Worm (Caenorhabditis elegans) whole organism, L2 larva: ENCODE data around the gene fbxa-214.

Experiments
- C34F6.9 ChIP-seq: fragments of 150-350 bp; optimal IDR thresholded peaks from 2 replicates; lab custom pipeline; 2014; ENCODE audit warnings: missing biosample characterization, missing genetic modification characterization
- F13H6.1 ChIP-seq: sonication (generic microtip); optimal IDR thresholded peaks from 2 replicates; lab custom pipeline; 2016; ENCODE audit warnings: missing genetic modification characterization, missing compliant biosample characterization
- R02D3.7 ChIP-seq: fragments of 150-350 bp; optimal IDR thresholded peaks from 2 replicates; lab custom pipeline; 2014; ENCODE audit warnings: missing biosample characterization, missing genetic modification characterization
- alr-1 ChIP-seq: fragments of 150-350 bp; optimal IDR thresholded peaks from 2 replicates; lab custom pipeline; 2014; ENCODE audit warnings: missing biosample characterization, missing genetic modification characterization
- ama-1 ChIP-seq: fragments of 150-350 bp; optimal IDR thresholded peaks from 2 replicates; lab custom pipeline; 2018; ENCODE audit warnings: inconsistent platforms
- ceh-16 ChIP-seq: fragments of 150-350 bp; optimal IDR thresholded peaks from 2 replicates; lab custom pipeline; 2014; ENCODE audit warnings: missing biosample characterization, missing genetic modification characterization
- ceh-82 ChIP-seq: fragments of 150-350 bp; optimal IDR thresholded peaks from 2 replicates; lab custom pipeline; 2014; ENCODE audit warnings: missing biosample characterization, missing genetic modification characterization
- crh-2 ChIP-seq: sonication (generic microtip); optimal IDR thresholded peaks from 2 replicates; lab custom pipeline; 2017; ENCODE audit warnings: missing biosample characterization, missing genetic modification characterization
- dmd-4 ChIP-seq: sonication (generic microtip); optimal IDR thresholded peaks from 2 replicates; lab custom pipeline; 2017; ENCODE audit warnings: missing biosample characterization, missing genetic modification characterization
- egl-27 ChIP-seq: sonication (generic microtip); optimal IDR thresholded peaks from 3 replicates; lab custom pipeline; 2017; ENCODE audit warnings: missing biosample characterization, missing genetic modification reagents, missing genetic modification characterization
- elt-1 ChIP-seq: fragments of 150-350 bp; optimal IDR thresholded peaks from 2 replicates; lab custom pipeline; 2014; ENCODE audit warnings: missing biosample characterization, missing genetic modification characterization
- elt-3 ChIP-seq: sonication (generic microtip); optimal IDR thresholded peaks from 2 replicates; lab custom pipeline; 2017; ENCODE audit warnings: missing biosample characterization, missing genetic modification characterization
- lin-11 ChIP-seq: fragments of 150-350 bp; sonication (generic microtip); optimal IDR thresholded peaks from 2 replicates; lab custom pipeline; 2014; ENCODE audit warnings: missing biosample characterization, missing genetic modification characterization, inconsistent platforms, mixed read lengths
- lin-13 ChIP-seq: fragments of 150-350 bp; optimal IDR thresholded peaks from 2 replicates; lab custom pipeline; 2014; ENCODE audit warnings: missing biosample characterization, missing genetic modification reagents, missing genetic modification characterization
- lsy-2 ChIP-seq, 2 experiments: fragments of 150-350 bp in 1 of 2; sonication (generic microtip) in 1 of 2; optimal IDR thresholded peaks; 2 replicates each; lab custom pipeline; 2014 to 2017; ENCODE audit warnings: missing biosample characterization in 2 of 2, missing genetic modification characterization in 2 of 2
- mab-5 ChIP-seq: fragments of 150-350 bp; optimal IDR thresholded peaks from 2 replicates; lab custom pipeline; 2014; ENCODE audit warnings: missing biosample characterization, missing genetic modification characterization
- mbf-1 ChIP-seq: sonication (generic microtip); optimal IDR thresholded peaks from 2 replicates; lab custom pipeline; 2017; ENCODE audit warnings: missing biosample characterization, missing genetic modification characterization
- mdl-1 ChIP-seq, 2 experiments: fragments of 150-350 bp in 1 of 2; sonication (generic microtip) in 1 of 2; optimal IDR thresholded peaks; 2 replicates each; lab custom pipeline; 2017; ENCODE audit warnings: missing biosample characterization in 2 of 2, missing genetic modification characterization in 2 of 2
- nhr-10 ChIP-seq: sonication (generic microtip); optimal IDR thresholded peaks from 2 replicates; lab custom pipeline; 2017; ENCODE audit warnings: missing biosample characterization, missing genetic modification characterization
- nhr-11 ChIP-seq: fragments of 150-350 bp; optimal IDR thresholded peaks from 2 replicates; lab custom pipeline; 2014; ENCODE audit warnings: missing biosample characterization, missing genetic modification characterization
- nhr-129 ChIP-seq: fragments of 150-350 bp; optimal IDR thresholded peaks from 2 replicates; lab custom pipeline; 2014; ENCODE audit warnings: missing biosample characterization, missing genetic modification characterization
- nhr-21 ChIP-seq: fragments of 150-350 bp; optimal IDR thresholded peaks from 2 replicates; lab custom pipeline; 2014; ENCODE audit warnings: missing biosample characterization, missing genetic modification characterization
- nhr-23 ChIP-seq: fragments of 150-350 bp; optimal IDR thresholded peaks from 2 replicates; lab custom pipeline; 2014; ENCODE audit warnings: missing biosample characterization, missing genetic modification reagents, missing genetic modification characterization
- nhr-25 ChIP-seq: fragments of 150-350 bp; sonication (generic microtip); optimal IDR thresholded peaks from 3 replicates; lab custom pipeline; 2014; ENCODE audit warnings: missing biosample characterization, missing genetic modification characterization
- nhr-6 ChIP-seq: fragments of 150-350 bp; optimal IDR thresholded peaks from 2 replicates; lab custom pipeline; 2014; ENCODE audit warnings: missing biosample characterization, missing genetic modification characterization
- peb-1 ChIP-seq: fragments of 150-350 bp; optimal IDR thresholded peaks from 2 replicates; lab custom pipeline; 2014; ENCODE audit warnings: missing biosample characterization, missing genetic modification characterization
- sem-4 ChIP-seq: fragments of 150-350 bp; optimal IDR thresholded peaks from 2 replicates; lab custom pipeline; 2014; ENCODE audit warnings: missing biosample characterization, missing genetic modification reagents, missing genetic modification characterization
- skn-1 ChIP-seq: sonication (generic microtip); optimal IDR thresholded peaks from 2 replicates; lab custom pipeline; 2017; ENCODE audit warnings: missing biosample characterization, missing genetic modification characterization
- sma-9 ChIP-seq, 2 experiments: fragments of 150-350 bp in 1 of 2; sonication (generic microtip) in 1 of 2; optimal IDR thresholded peaks; 2 replicates each; lab custom pipeline; 2014 to 2016; ENCODE audit warnings: missing genetic modification characterization in 2 of 2, mild to moderate bottlenecking in 1 of 2, missing biosample characterization in 1 of 2, missing compliant biosample characterization in 1 of 2, missing genetic modification reagents in 1 of 2, moderate library complexity in 1 of 2
- snpc-4 ChIP-seq: fragments of 150-350 bp; optimal IDR thresholded peaks from 2 replicates; lab custom pipeline; 2014; ENCODE audit warnings: missing biosample characterization, missing genetic modification characterization
- unc-55 ChIP-seq: fragments of 150-350 bp; sonication (generic microtip); optimal IDR thresholded peaks from 3 replicates; lab custom pipeline; 2014; ENCODE audit warnings: missing biosample characterization, missing genetic modification reagents, missing genetic modification characterization
- zag-1 ChIP-seq: fragments of 150-350 bp; optimal IDR thresholded peaks from 2 replicates; lab custom pipeline; 2014; ENCODE audit warnings: missing biosample characterization, missing genetic modification characterization
- ztf-1 ChIP-seq: fragments of 200-800 bp; sonication (Bioruptor generic); conservative IDR thresholded peaks from 2 replicates; pipeline ENCODE4 v1.3.6; 2022; ENCODE audit warnings: missing genetic modification characterization, missing compliant biosample characterization
- ztf-4 ChIP-seq: fragments of 150-350 bp; optimal IDR thresholded peaks from 2 replicates; lab custom pipeline; 2014; ENCODE audit warnings: missing biosample characterization, missing genetic modification characterization

The fbxa-214 gene

ce11 chrV:6034714-6035113 lies 35.2 kb downstream of the fbxa-214 start, which contains the start of gene dhs-17:
dhs-17 (minus strand) TSS chrV:6034814.
- no peak for TF ChIP-seq dmd-4 (tag; lab: Kevin White, UChicago)
- TF ChIP-seq unc-55 (GFP tag; lab: Kevin White, UChicago), result no peak
- no peak for TF ChIP-seq alr-1 (tag; lab: Kevin White, UChicago)
- no peak for TF ChIP-seq ceh-82 (tag; lab: Kevin White, UChicago)
- no peak for TF ChIP-seq ceh-16 (tag; lab: Kevin White, UChicago)
- no peak for TF ChIP-seq nhr-23
- TF ChIP-seq F13H6.1 (tag; lab: Kevin White, UChicago), result no peak
- TF ChIP-seq sem-4 (tag; lab: Kevin White, UChicago), result no peak
- no peak for TF ChIP-seq mdl-1 (tag; optimal IDR thresholded peaks at IDR 0.05; lab: Kevin White, UChicago)
- no peak for TF ChIP-seq ztf-1 (GFP tag; lab: Robert Waterston, UW)
- TF ChIP-seq skn-1 (tag; lab: Kevin White, UChicago), result no peak
- no peak for TF ChIP-seq nhr-10
- TF ChIP-seq lin-11 (tag; lab: Kevin White, UChicago), result no peak
- TF ChIP-seq elt-3 (tag; lab: Kevin White, UChicago), result no peak

- TF ChIP-seq lsy-2 (tag; optimal IDR thresholded peaks at IDR 0.05; lab: Kevin White, UChicago), result peak in 1 of 2 experiments; percentile 51
- peak; percentile 23 for TF ChIP-seq crh-2 (tag; lab: Kevin White, UChicago)
- TF ChIP-seq C34F6.9 (tag; lab: Kevin White, UChicago), result peak; percentile 65
- no peak for TF ChIP-seq nhr-23
- TF ChIP-seq F13H6.1 (tag; lab: Kevin White, UChicago), result peak; percentile 37
- peak; percentile 58 for TF ChIP-seq zag-1 (tag; lab: Kevin White, UChicago)
- TF ChIP-seq sma-9 (GFP tag; optimal IDR thresholded peaks at IDR 0.05; lab: Kevin White, UChicago), result peak; percentile 1
- no peak for TF ChIP-seq sma-9 (tag; optimal IDR thresholded peaks at IDR 0.05; lab: Kevin White, UChicago)
- TF ChIP-seq mab-5 (tag; lab: Kevin White, UChicago), result peak; percentile 53
- peak; percentile 56 for TF ChIP-seq nhr-129 (tag; lab: Kevin White, UChicago)
- no peak for TF ChIP-seq R02D3.7 (tag; lab: Kevin White, UChicago)
These were observed 36.4 kb downstream of the fbxa-214 start for ce11 chrV:6033512-6033911.

- TF ChIP-seq sma-9 (GFP tag; optimal IDR thresholded peaks at IDR 0.05; lab: Kevin White, UChicago) (peak; percentile 67), sma-9 (tag; optimal IDR thresholded peaks at IDR 0.05; lab: Kevin White, UChicago) (no peak), mbf-1 (tag; lab: Kevin White, UChicago) (no peak)
These were observed 38.3 kb downstream of the fbxa-214 start for ce11 chrV:6031585-6031984.

ce11 chrV:6030559-6030975 lies 39.3 kb downstream of the fbxa-214 start:
- peak in 1 of 2 experiments; percentile 64 for TF ChIP-seq mdl-1 (tag; optimal IDR thresholded peaks at IDR 0.05; lab: Kevin White, UChicago)
- peak in 1 of 2 experiments; percentile 58 for TF ChIP-seq lsy-2 (tag; optimal IDR thresholded peaks at IDR 0.05; lab: Kevin White, UChicago)
- TF ChIP-seq nhr-25, result no peak
- TF ChIP-seq ama-1 (lab: Kevin White, UChicago), result no peak
- no peak for TF ChIP-seq nhr-11 (tag; lab: Kevin White, UChicago)
- peak; percentile 18 for TF ChIP-seq ztf-4 (tag; lab: Kevin White, UChicago)
- TF ChIP-seq lin-13 (GFP tag; lab: Kevin White, UChicago), result peak; percentile 19
- TF ChIP-seq unc-55 (GFP tag; lab: Kevin White, UChicago), result peak; percentile 52
- peak; percentile 15 for TF ChIP-seq zag-1 (tag; lab: Kevin White, UChicago)
- peak; percentile 84 for TF ChIP-seq sma-9 (GFP tag; optimal IDR thresholded peaks at IDR 0.05; lab: Kevin White, UChicago)
- no peak for TF ChIP-seq sma-9 (tag; optimal IDR thresholded peaks at IDR 0.05; lab: Kevin White, UChicago)
- no peak for TF ChIP-seq dmd-4 (tag; lab: Kevin White, UChicago)
- TF ChIP-seq elt-3 (tag; lab: Kevin White, UChicago), result no peak
- TF ChIP-seq sem-4 (tag; lab: Kevin White, UChicago), result peak; percentile 48
- TF ChIP-seq F13H6.1 (tag; lab: Kevin White, UChicago), result peak; percentile 91
- TF ChIP-seq elt-1, result no peak
- TF ChIP-seq crh-2 (tag; lab: Kevin White, UChicago), result peak; percentile 35
- TF ChIP-seq snpc-4 (tag; lab: Kevin White, UChicago), result peak; percentile 29
- TF ChIP-seq nhr-129 (tag; lab: Kevin White, UChicago), result peak; percentile 38
- TF ChIP-seq C34F6.9 (tag; lab: Kevin White, UChicago), result peak; percentile 69
- TF ChIP-seq egl-27 (tag; lab: Kevin White, UChicago), result peak; percentile 57
- TF ChIP-seq nhr-6 (tag; lab: Kevin White, UChicago), result peak; percentile 51

- TF ChIP-seq mdl-1 (tag; optimal IDR thresholded peaks at IDR 0.05; lab: Kevin White, UChicago) (no peak), nhr-129 (tag; lab: Kevin White, UChicago) (peak; percentile 51), nhr-23 (no peak), nhr-21 (tag; lab: Kevin White, UChicago) (peak; percentile 46), sma-9 (GFP tag; optimal IDR thresholded peaks at IDR 0.05; lab: Kevin White, UChicago) (no peak), sma-9 (tag; optimal IDR thresholded peaks at IDR 0.05; lab: Kevin White, UChicago) (no peak), snpc-4 (tag; lab: Kevin White, UChicago) (no peak), nhr-25 (peak; percentile 54), lsy-2 (tag; optimal IDR thresholded peaks at IDR 0.05; lab: Kevin White, UChicago) (no peak), elt-1 (no peak), ceh-82 (tag; lab: Kevin White, UChicago) (no peak), peb-1 (tag; lab: Kevin White, UChicago) (no peak)
These were observed 47.8 kb downstream of the fbxa-214 start for ce11 chrV:6022076-6022475.
